Fruit fly (Drosophila melanogaster) whole organism, prepupa: ENCODE data around the gene CG3032.

ENCODE experiments used
- CG10669 ChIP-seq: fragments of 200-800 bp; sonication (Bioruptor generic); optimal IDR thresholded peaks from 3 replicates; lab custom pipeline; 2018; ENCODE audit warnings: missing biosample characterization, mild to moderate bottlenecking, missing genetic modification characterization, moderate library complexity
- CG1621 ChIP-seq: fragments of 200-800 bp; sonication (Bioruptor generic); optimal IDR thresholded peaks from 3 replicates; lab custom pipeline; 2018; ENCODE audit warnings: missing biosample characterization, mild to moderate bottlenecking, missing genetic modification characterization
- CG32006 ChIP-seq: fragments of 200-800 bp; sonication (Bioruptor generic); optimal IDR thresholded peaks from 3 replicates; lab custom pipeline; 2017; ENCODE audit warnings: missing biosample characterization, mild to moderate bottlenecking, missing genetic modification characterization
- CG34406 ChIP-seq: fragments of 200-800 bp; sonication (Bioruptor generic); optimal IDR thresholded peaks from 3 replicates; lab custom pipeline; 2016; ENCODE audit warnings: missing biosample characterization, missing genetic modification characterization
- CG3919 ChIP-seq: fragments of 200-800 bp; sonication (Bioruptor generic); optimal IDR thresholded peaks from 3 replicates; lab custom pipeline; 2016; ENCODE audit warnings: missing biosample characterization, missing genetic modification characterization
- Ets21C ChIP-seq: fragments of 200-800 bp; sonication (Bioruptor generic); optimal IDR thresholded peaks from 3 replicates; lab custom pipeline; 2016; ENCODE audit warnings: missing biosample characterization, missing genetic modification characterization
- Hr39 ChIP-seq: fragments of 200-800 bp; sonication (Bioruptor generic); optimal IDR thresholded peaks from 2 replicates; lab custom pipeline; 2016; ENCODE audit warnings: missing biosample characterization, missing genetic modification characterization
- Lpt ChIP-seq: fragments of 200-800 bp; sonication (Bioruptor generic); optimal IDR thresholded peaks from 3 replicates; lab custom pipeline; 2016; ENCODE audit warnings: missing biosample characterization, missing genetic modification characterization
- achi ChIP-seq: fragments of 200-800 bp; sonication (Bioruptor generic); optimal IDR thresholded peaks from 3 replicates; lab custom pipeline; 2016; ENCODE audit warnings: missing biosample characterization, missing genetic modification characterization
- acj6 ChIP-seq: fragments of 200-800 bp; sonication (Bioruptor generic); optimal IDR thresholded peaks from 3 replicates; lab custom pipeline; 2016; ENCODE audit warnings: missing biosample characterization, missing genetic modification characterization
- eg ChIP-seq: fragments of 200-800 bp; sonication (Bioruptor generic); IDR thresholded peaks from 3 replicates; pipeline ENCODE4 v1.3.6; 2022; ENCODE audit warnings: missing biosample characterization, missing genetic modification characterization
- fd59A ChIP-seq: fragments of 200-800 bp; sonication (Bioruptor generic); optimal IDR thresholded peaks from 2 replicates; lab custom pipeline; 2017; ENCODE audit warnings: missing biosample characterization, mild to moderate bottlenecking, missing genetic modification characterization, missing genetic modification reagents
- net ChIP-seq: fragments of 200-800 bp; sonication (Bioruptor generic); optimal IDR thresholded peaks from 3 replicates; lab custom pipeline; 2016; ENCODE audit warnings: missing biosample characterization, missing genetic modification characterization

DNA sequence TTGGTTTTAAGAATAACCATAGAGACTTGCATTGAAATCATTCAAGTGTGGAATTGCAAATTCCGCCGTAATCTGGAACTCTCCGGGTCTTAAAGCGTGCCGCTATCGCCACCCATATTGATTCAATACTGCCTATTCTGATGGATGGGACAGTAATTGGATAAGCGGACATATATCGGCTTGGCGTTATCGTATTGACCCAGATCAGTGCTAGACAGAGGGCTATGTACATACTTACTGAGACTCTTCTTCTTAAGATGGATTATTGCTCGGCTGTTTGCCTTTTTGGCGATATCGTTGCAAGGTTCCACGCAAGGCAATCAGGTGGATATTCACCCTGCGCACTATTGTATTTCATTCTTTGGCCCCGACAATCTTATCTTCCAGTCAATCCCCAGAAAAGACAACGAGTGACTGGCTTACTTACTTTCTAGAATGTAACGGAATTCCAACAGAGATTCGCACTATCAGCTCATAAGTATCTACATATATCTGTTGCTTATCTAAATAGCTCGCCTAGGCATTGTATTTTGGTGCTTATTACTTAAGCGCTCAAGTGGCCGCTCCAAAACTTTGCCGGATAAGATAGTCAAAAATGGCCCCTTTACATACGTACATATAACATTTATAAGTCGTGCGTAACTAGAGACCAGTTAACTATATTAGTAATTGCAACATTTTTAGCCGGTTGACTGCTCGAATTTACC is 19.1 kb downstream of the CG3032 start:
- TF ChIP-seq CG10669 (GFP tag; lab: Kevin White, UChicago) (peak; percentile 40), Ets21C (GFP tag; lab: Kevin White, UChicago) (no peak), CG3919 (GFP tag; lab: Kevin White, UChicago) (no peak), Lpt (GFP tag; lab: Kevin White, UChicago) (no peak), eg (no peak), achi (GFP tag; lab: Kevin White, UChicago) (no peak), net (GFP tag; lab: Kevin White, UChicago) (no peak), Hr39 (GFP tag; lab: Kevin White, UChicago) (no peak), CG1621 (peak; percentile 38), acj6 (no peak), fd59A (GFP tag; lab: Kevin White, UChicago) (no peak), CG34406 (GFP tag; lab: Kevin White, UChicago) (peak; percentile 10), CG32006 (no peak)
